Fruit fly (Drosophila melanogaster) whole organism, embryonic: ENCODE measurements around the gene Glt.

Source experiments
- Ada2b ChIP-seq: fragments of 200-800 bp; sonication (Bioruptor generic); IDR thresholded peaks from 2 replicates; pipeline ENCODE4 v1.3.6; 2022; ENCODE audit warnings: missing biosample characterization, missing genetic modification characterization
- Aef1 ChIP-seq: fragments of 200-800 bp; sonication (Bioruptor generic); IDR thresholded peaks from 3 replicates; pipeline ENCODE4 v1.3.6; 2022; ENCODE audit warnings: missing biosample characterization, missing genetic modification characterization
- Atf6 ChIP-seq: fragments of 200-800 bp; sonication (Bioruptor generic); IDR thresholded peaks from 2 replicates; pipeline ENCODE4 v1.3.6; 2022; ENCODE audit warnings: missing biosample characterization, missing genetic modification characterization
- B-H1 ChIP-seq: fragments of 200-800 bp; sonication (Bioruptor generic); IDR thresholded peaks from 3 replicates; pipeline ENCODE4 v1.3.6; 2022; ENCODE audit warnings: missing biosample characterization, missing genetic modification characterization
- B-H2 ChIP-seq: fragments of 200-800 bp; sonication (Bioruptor generic); optimal IDR thresholded peaks from 2 replicates; lab custom pipeline; 2018; ENCODE audit warnings: missing biosample characterization, mild to moderate bottlenecking, missing genetic modification characterization
- Bdp1 ChIP-seq: fragments of 200-800 bp; sonication (Bioruptor generic); optimal IDR thresholded peaks from 3 replicates; lab custom pipeline; 2016; ENCODE audit warnings: missing biosample characterization, missing genetic modification characterization
- Blimp-1 ChIP-seq: fragments of 200-800 bp; sonication (Bioruptor generic); optimal IDR thresholded peaks from 3 replicates; lab custom pipeline; 2018; ENCODE audit warnings: missing biosample characterization, missing genetic modification characterization, mild to moderate bottlenecking, moderate library complexity, missing genetic modification reagents
- CG1024 ChIP-seq: fragments of 200-800 bp; sonication (Bioruptor generic); IDR thresholded peaks from 2 replicates; pipeline ENCODE4 v1.3.6; 2022; ENCODE audit warnings: missing biosample characterization, missing genetic modification characterization
- CG10959 ChIP-seq: fragments of 200-800 bp; sonication (Bioruptor generic); IDR thresholded peaks from 2 replicates; pipeline ENCODE4 v1.3.6; 2022; ENCODE audit warnings: missing biosample characterization, missing genetic modification characterization
- CG12155 ChIP-seq: fragments of 200-800 bp; sonication (Bioruptor generic); optimal IDR thresholded peaks from 3 replicates; lab custom pipeline; 2016; ENCODE audit warnings: missing biosample characterization, missing genetic modification characterization
- CG14860 ChIP-seq: fragments of 200-800 bp; sonication (Bioruptor generic); IDR thresholded peaks from 3 replicates; pipeline ENCODE4 v1.3.6; 2022; ENCODE audit warnings: missing biosample characterization, missing genetic modification characterization; ENCODE audit not compliant: partially characterized antibody
- CG1602 ChIP-seq: fragments of 200-800 bp; sonication (Bioruptor generic); optimal IDR thresholded peaks from 3 replicates; lab custom pipeline; 2016; ENCODE audit warnings: missing biosample characterization, missing genetic modification characterization
- CG1647 ChIP-seq: fragments of 200-800 bp; sonication (Bioruptor generic); optimal IDR thresholded peaks from 3 replicates; lab custom pipeline; 2016; ENCODE audit warnings: missing biosample characterization, missing genetic modification characterization
- CG16815 ChIP-seq: fragments of 200-800 bp; sonication (Bioruptor generic); optimal IDR thresholded peaks from 3 replicates; lab custom pipeline; 2017; ENCODE audit warnings: missing biosample characterization, mild to moderate bottlenecking, missing genetic modification characterization
- CG17186 ChIP-seq: fragments of 200-800 bp; sonication (Bioruptor generic); optimal IDR thresholded peaks from 3 replicates; lab custom pipeline; 2017; ENCODE audit warnings: missing biosample characterization, missing genetic modification reagents, missing genetic modification characterization
- CG2202 ChIP-seq: fragments of 200-800 bp; sonication (Bioruptor generic); optimal IDR thresholded peaks from 2 replicates; lab custom pipeline; 2018; ENCODE audit warnings: missing biosample characterization, mild to moderate bottlenecking, missing genetic modification characterization
- CG30431 ChIP-seq: fragments of 200-800 bp; sonication (Bioruptor generic); optimal IDR thresholded peaks from 2 replicates; lab custom pipeline; 2017; ENCODE audit warnings: missing biosample characterization, missing genetic modification characterization
- CG31224 ChIP-seq: fragments of 200-800 bp; sonication (Bioruptor generic); IDR thresholded peaks from 2 replicates; pipeline ENCODE4 v1.3.6; 2022; ENCODE audit warnings: missing biosample characterization, missing genetic modification characterization
- CG34376 ChIP-seq: fragments of 200-800 bp; sonication (Bioruptor generic); optimal IDR thresholded peaks from 2 replicates; lab custom pipeline; 2018; ENCODE audit warnings: missing biosample characterization, mild to moderate bottlenecking, missing genetic modification characterization
- CG3995 ChIP-seq: fragments of 200-800 bp; sonication (Bioruptor generic); optimal IDR thresholded peaks from 3 replicates; lab custom pipeline; 2016; ENCODE audit warnings: missing biosample characterization, missing genetic modification characterization
- CG4820 ChIP-seq: fragments of 200-800 bp; sonication (Bioruptor generic); optimal IDR thresholded peaks from 3 replicates; lab custom pipeline; 2016; ENCODE audit warnings: missing biosample characterization, missing genetic modification characterization
- CG6654 ChIP-seq: fragments of 200-800 bp; sonication (Bioruptor generic); optimal IDR thresholded peaks from 2 replicates; lab custom pipeline; 2017; ENCODE audit warnings: missing biosample characterization, mild to moderate bottlenecking, missing genetic modification characterization
- CG7745 ChIP-seq: fragments of 200-800 bp; sonication (Bioruptor generic); optimal IDR thresholded peaks from 2 replicates; lab custom pipeline; 2018; ENCODE audit warnings: missing biosample characterization, mild to moderate bottlenecking, missing genetic modification characterization, moderate library complexity
- CG8924 ChIP-seq: fragments of 200-800 bp; optimal IDR thresholded peaks from 3 replicates; lab custom pipeline; 2019; ENCODE audit warnings: missing biosample characterization, mild to moderate bottlenecking, missing genetic modification characterization, moderate library complexity
- CG9215 ChIP-seq: fragments of 200-800 bp; sonication (Bioruptor generic); IDR thresholded peaks from 2 replicates; pipeline ENCODE4 v1.3.6; 2022; ENCODE audit warnings: missing biosample characterization, missing genetic modification characterization
- CTCF ChIP-seq: fragments of 200-800 bp; sonication (Bioruptor generic); optimal IDR thresholded peaks from 2 replicates; lab custom pipeline; 2017; ENCODE audit warnings: missing biosample characterization, mild to moderate bottlenecking, missing genetic modification characterization, moderate library complexity
- Chrac-16 ChIP-seq: fragments of 200-800 bp; sonication (Bioruptor generic); optimal IDR thresholded peaks from 3 replicates; lab custom pipeline; 2016; ENCODE audit warnings: missing biosample characterization, missing genetic modification characterization
- D19B ChIP-seq: fragments of 200-800 bp; sonication (Bioruptor generic); optimal IDR thresholded peaks from 2 replicates; lab custom pipeline; 2017; ENCODE audit warnings: missing biosample characterization, mild to moderate bottlenecking, missing genetic modification characterization
- Mad ChIP-seq: fragments of 200-800 bp; sonication (Bioruptor generic); optimal IDR thresholded peaks from 2 replicates; lab custom pipeline; 2016; ENCODE audit warnings: missing biosample characterization, missing genetic modification characterization
- Meics ChIP-seq: fragments of 200-800 bp; sonication (Bioruptor generic); optimal IDR thresholded peaks from 2 replicates; lab custom pipeline; 2017; ENCODE audit warnings: missing biosample characterization, mild to moderate bottlenecking, missing genetic modification characterization
- Nf-YC ChIP-seq: fragments of 200-800 bp; optimal IDR thresholded peaks from 3 replicates; lab custom pipeline; 2019; ENCODE audit warnings: missing biosample characterization, mild to moderate bottlenecking, missing genetic modification characterization, moderate library complexity
- Sox100B ChIP-seq: fragments of 200-800 bp; sonication (Bioruptor generic); optimal IDR thresholded peaks from 3 replicates; lab custom pipeline; 2018; ENCODE audit warnings: missing biosample characterization, mild to moderate bottlenecking, missing genetic modification characterization
- Sox102F ChIP-seq: fragments of 200-800 bp; sonication (Bioruptor generic); optimal IDR thresholded peaks from 2 replicates; lab custom pipeline; 2018; ENCODE audit warnings: missing biosample characterization, mild to moderate bottlenecking, missing genetic modification characterization, moderate library complexity
- Sry-δ ChIP-seq: fragments of 200-800 bp; sonication (Bioruptor generic); optimal IDR thresholded peaks from 2 replicates; lab custom pipeline; 2016; ENCODE audit warnings: missing biosample characterization, missing genetic modification characterization
- Stat92E ChIP-seq, 3 experiments: fragments of >200 bp in 2 of 3; fragments of 200-800 bp in 1 of 3; sonication (Bioruptor generic) in 1 of 3; optimal IDR thresholded peaks; 2 replicates each; lab custom pipeline; 2017 to 2019; ENCODE audit warnings: missing biosample characterization in 3 of 3, missing genetic modification characterization in 3 of 3, mild to moderate bottlenecking in 1 of 3, moderate library complexity in 1 of 3
- Xrp1 ChIP-seq: fragments of 200-800 bp; sonication (Bioruptor generic); IDR thresholded peaks from 2 replicates; pipeline ENCODE4 v1.3.6; 2022; ENCODE audit warnings: missing biosample characterization, missing genetic modification characterization
- bcd ChIP-seq: fragments of 200-800 bp; sonication (Bioruptor generic); optimal IDR thresholded peaks from 2 replicates; lab custom pipeline; 2017; ENCODE audit warnings: missing biosample characterization, mild to moderate bottlenecking, missing genetic modification characterization
- br ChIP-seq: fragments of >200 bp; optimal IDR thresholded peaks from 2 replicates; lab custom pipeline; 2017
- crc ChIP-seq: fragments of 200-800 bp; sonication (Bioruptor generic); optimal IDR thresholded peaks from 2 replicates; lab custom pipeline; 2016; ENCODE audit warnings: missing biosample characterization, missing genetic modification characterization
- da ChIP-seq: fragments of 200-800 bp; sonication (Bioruptor generic); optimal IDR thresholded peaks from 2 replicates; lab custom pipeline; 2016; ENCODE audit warnings: missing biosample characterization, missing genetic modification characterization
- eve ChIP-seq, 2 experiments: fragments of >200 bp; optimal IDR thresholded peaks; 2 replicates each; lab custom pipeline; 2017; ENCODE audit warnings: missing biosample characterization in 2 of 2, missing genetic modification characterization in 2 of 2
- fd3F ChIP-seq: fragments of 200-800 bp; sonication (Bioruptor generic); optimal IDR thresholded peaks from 2 replicates; lab custom pipeline; 2018; ENCODE audit warnings: missing biosample characterization, mild to moderate bottlenecking, missing genetic modification characterization, moderate library complexity
- gem ChIP-seq: fragments of 200-800 bp; sonication (Bioruptor generic); optimal IDR thresholded peaks from 2 replicates; lab custom pipeline; 2019; ENCODE audit warnings: missing biosample characterization, mild to moderate bottlenecking, missing genetic modification characterization, moderate library complexity
- gro ChIP-seq: fragments of 200-800 bp; sonication (Bioruptor generic); optimal IDR thresholded peaks from 2 replicates; lab custom pipeline; 2016; ENCODE audit warnings: missing biosample characterization, missing genetic modification characterization
- kay ChIP-seq: fragments of 200-800 bp; sonication (Bioruptor generic); optimal IDR thresholded peaks from 2 replicates; lab custom pipeline; 2016; ENCODE audit warnings: missing biosample characterization, missing genetic modification characterization
- otp ChIP-seq: fragments of 200-800 bp; sonication (Bioruptor generic); IDR thresholded peaks from 3 replicates; pipeline ENCODE4, ENCODE4 v1.3.6; 2022; ENCODE audit warnings: missing biosample characterization, missing genetic modification characterization
- rib ChIP-seq: fragments of 200-800 bp; sonication (Bioruptor generic); IDR thresholded peaks from 2 replicates; pipeline ENCODE4 v1.3.6; 2022; ENCODE audit warnings: missing biosample characterization, missing genetic modification characterization
- row ChIP-seq: fragments of 200-800 bp; sonication (Bioruptor generic); IDR thresholded peaks from 3 replicates; pipeline ENCODE4 v1.3.6; 2022; ENCODE audit warnings: missing biosample characterization, missing genetic modification characterization
- run ChIP-seq: fragments of 200-800 bp; sonication (Bioruptor generic); optimal IDR thresholded peaks from 3 replicates; lab custom pipeline; 2018; ENCODE audit warnings: missing biosample characterization, mild to moderate bottlenecking, missing genetic modification characterization
- schlank ChIP-seq: fragments of 200-800 bp; sonication (Bioruptor generic); optimal IDR thresholded peaks from 2 replicates; lab custom pipeline; 2018; ENCODE audit warnings: missing biosample characterization, mild to moderate bottlenecking, missing genetic modification characterization
- scrt ChIP-seq: fragments of 200-800 bp; sonication (Bioruptor generic); optimal IDR thresholded peaks from 2 replicates; lab custom pipeline; 2018; ENCODE audit warnings: missing biosample characterization, mild to moderate bottlenecking, missing genetic modification characterization, moderate library complexity
- sna ChIP-seq: fragments of 200-800 bp; sonication (Bioruptor generic); IDR thresholded peaks from 2 replicates; pipeline ENCODE4 v1.3.6; 2022; ENCODE audit warnings: missing biosample characterization, missing genetic modification characterization; ENCODE audit not compliant: partially characterized antibody
- vnd ChIP-seq: fragments of 200-800 bp; sonication (Bioruptor generic); IDR thresholded peaks from 3 replicates; pipeline ENCODE4 v1.3.6; 2022; ENCODE audit warnings: missing biosample characterization, missing genetic modification characterization; ENCODE audit not compliant: partially characterized antibody

Gene Glt

dm6 chr2L:8699895-8700314 lies 27.4 kb downstream of the Glt start (continued):
- no peak for TF ChIP-seq Chrac-16 (GFP tag; lab: Kevin White, UChicago)
- TF ChIP-seq sna (GFP tag; lab: Robert Waterston, UW), result no peak
- TF ChIP-seq Bdp1 (GFP tag; lab: Kevin White, UChicago), result no peak
- no peak for TF ChIP-seq crc
- TF ChIP-seq bcd (GFP tag; lab: Kevin White, UChicago), result peak; percentile 13
- TF ChIP-seq CG9215 (GFP tag; lab: Robert Waterston, UW), result no peak
- TF ChIP-seq Sox100B (GFP tag; lab: Kevin White, UChicago), result peak; percentile 37
- TF ChIP-seq CG7745 (tag; lab: Kevin White, UChicago), result no peak
- peak; percentile 15 for TF ChIP-seq CTCF (GFP tag; lab: Kevin White, UChicago)
- no peak for TF ChIP-seq CG1602
- no peak for TF ChIP-seq CG4820
- no peak for TF ChIP-seq Aef1
- TF ChIP-seq kay (GFP tag; lab: Kevin White, UChicago), result no peak
- no peak for TF ChIP-seq Ada2b (GFP tag; lab: Robert Waterston, UW)
- peak; percentile 56; the same call in 1 of the 2 replicates for TF ChIP-seq rib (GFP tag; lab: Robert Waterston, UW)
- TF ChIP-seq CG6654 (GFP tag; lab: Kevin White, UChicago), result no peak
- TF ChIP-seq CG8924 (tag; lab: Kevin White, UChicago), result peak; percentile 71
- TF ChIP-seq D19B (GFP tag; lab: Kevin White, UChicago), result no peak
- no peak for TF ChIP-seq CG10959 (GFP tag; lab: Robert Waterston, UW)
- TF ChIP-seq Stat92E (GFP tag; optimal IDR thresholded peaks at IDR 0.05; lab: Kevin White, UChicago), result no peak
- TF ChIP-seq CG16815 (GFP tag; lab: Kevin White, UChicago), result no peak
- 0 out of 2 replicates have a peak, but pooled peaks have one; percentile 28 for TF ChIP-seq Xrp1
- TF ChIP-seq row (GFP tag; lab: Robert Waterston, UW), result no peak
- no peak for TF ChIP-seq run (tag; lab: Kevin White, UChicago)
- TF ChIP-seq otp (GFP tag; lab: Robert Waterston, UW), result 0 out of 3 replicates have a peak, but pooled peaks have one; percentile 13
- peak; percentile 64 for TF ChIP-seq CG2202 (tag; lab: Kevin White, UChicago)
- peak; percentile 51; the same call in 1 of the 2 replicates for TF ChIP-seq Atf6 (GFP tag; lab: Robert Waterston, UW)
- TF ChIP-seq CG17186 (GFP tag; lab: Kevin White, UChicago), result no peak
- peak; percentile 54 for TF ChIP-seq Meics (GFP tag; lab: Kevin White, UChicago)
- TF ChIP-seq B-H2, result peak; percentile 63
- TF ChIP-seq CG3995, result no peak
- peak; percentile 99 for TF ChIP-seq CG34376 (GFP tag; lab: Kevin White, UChicago)
- TF ChIP-seq Sox102F, result peak; percentile 20
- TF ChIP-seq scrt (GFP tag; lab: Kevin White, UChicago), result peak; percentile 59
- TF ChIP-seq da (GFP tag; lab: Kevin White, UChicago), result no peak
- no peak for TF ChIP-seq eve (GFP tag; optimal IDR thresholded peaks at IDR 0.05; lab: Kevin White, UChicago)
- peak; percentile 58 for TF ChIP-seq gem (tag; lab: Kevin White, UChicago)
- TF ChIP-seq br, result no peak
- peak; percentile 21 for TF ChIP-seq gro (GFP tag; lab: Kevin White, UChicago)
- TF ChIP-seq vnd (GFP tag; lab: Robert Waterston, UW), result no peak
- no peak for TF ChIP-seq CG31224
- peak; percentile 63 for TF ChIP-seq Blimp-1
- TF ChIP-seq CG12155, result no peak
- TF ChIP-seq Nf-YC (tag; lab: Kevin White, UChicago), result peak; percentile 51
- TF ChIP-seq Mad, result no peak
- peak; percentile 29 for TF ChIP-seq fd3F
- no peak for TF ChIP-seq CG1024 (GFP tag; lab: Robert Waterston, UW)
- TF ChIP-seq CG30431 (GFP tag; lab: Kevin White, UChicago), result no peak
- TF ChIP-seq Sry-δ (GFP tag; lab: Kevin White, UChicago), result no peak
- TF ChIP-seq CG14860 (GFP tag; lab: Robert Waterston, UW), result no peak
- TF ChIP-seq B-H1, result no peak
- peak; percentile 55 for TF ChIP-seq schlank (tag; lab: Kevin White, UChicago)
- TF ChIP-seq CG1647, result no peak
